Worm (Caenorhabditis elegans): ENCODE data around the gene F22F7.12.

- no peak for TF ChIP-seq ceh-45 (GFP tag; IDR thresholded peaks at IDR 0.05)
- TF ChIP-seq dmd-4 (tag; optimal IDR thresholded peaks at IDR 0.05; ENCODE audit: borderline replicate concordance) = no peak
- no peak for TF ChIP-seq pha-4 (tag; optimal IDR thresholded peaks at IDR 0.05)
- TF ChIP-seq hlh-30 (tag; optimal IDR thresholded peaks at IDR 0.05; ENCODE audit: insufficient read depth) = no peak
- no peak for TF ChIP-seq ets-4 (tag; optimal IDR thresholded peaks at IDR 0.05)
Observed at ce11 chrV:2177307-2177764, 33.0 kb upstream of the F22F7.12 start, which contains the start of gene srbc-17.
